Worm (Caenorhabditis elegans): ENCODE measurements around the gene rps-29.

rps-29 gene

ce11 chrIII:793595-793994 is 505 bp upstream of the rps-29 start, which contains the start of gene snt-2 (continued):
- TF ChIP-seq lsl-1 (GFP tag; optimal IDR thresholded peaks at IDR 0.05) (peak; percentile 92), lsy-27 (tag; optimal IDR thresholded peaks at IDR 0.05; ENCODE audit: borderline replicate concordance, insufficient read depth) (no peak), bed-1 (GFP tag; IDR thresholded peaks at IDR 0.05) (no peak), unc-62 (GFP tag; optimal IDR thresholded peaks at IDR 0.05) (no peak), attf-5 (GFP tag; optimal IDR thresholded peaks at IDR 0.05) (peak; percentile 76), F23B12.7 (tag; optimal IDR thresholded peaks at IDR 0.05; ENCODE audit: insufficient read depth) (peak; percentile 86), Y79H2A.3 (GFP tag; conservative IDR thresholded peaks at IDR 0.05) (no peak), nfya-2 (GFP tag; IDR thresholded peaks at IDR 0.05) (no peak), snpc-4 (GFP tag; optimal IDR thresholded peaks at IDR 0.05) (no peak), snpc-4 (tag; optimal IDR thresholded peaks at IDR 0.05) (peak in 1 of 4 experiments; percentile 3), F33H1.4 (GFP tag; IDR thresholded peaks at IDR 0.05) (peak; percentile 96), ztf-3 (GFP tag; optimal IDR thresholded peaks at IDR 0.05) (no peak), cebp-2 (GFP tag; IDR thresholded peaks at IDR 0.05) (no peak), xnd-1 (tag; optimal IDR thresholded peaks at IDR 0.05) (peak; percentile 23), ceh-100 (GFP tag; IDR thresholded peaks at IDR 0.05) (peak; percentile 27; the same call in 1 of the 2 replicates), rcor-1 (GFP tag; IDR thresholded peaks at IDR 0.05) (peak; percentile 18; the same call in 1 of the 2 replicates), ZK185.1 (tag; optimal IDR thresholded peaks at IDR 0.05; ENCODE audit: poor library complexity, severe bottlenecking) (peak; percentile 25), ceh-91 (GFP tag; IDR thresholded peaks at IDR 0.05) (0 out of 2 replicates have a peak, but pooled peaks have one; percentile 44), atf-7 (tag; optimal IDR thresholded peaks at IDR 0.05) (no peak), pha-4 (tag; optimal IDR thresholded peaks at IDR 0.05) (no peak), hlh-12 (tag; optimal IDR thresholded peaks at IDR 0.05) (no peak), Y56A3A.18 (GFP tag; IDR thresholded peaks at IDR 0.05) (no peak), mxl-1 (tag; optimal IDR thresholded peaks at IDR 0.05) (no peak), tbp1 (GFP tag; optimal IDR thresholded peaks at IDR 0.05) (peak; percentile 49), madf-10 (tag; optimal IDR thresholded peaks at IDR 0.05) (no peak), F37B4.10 (GFP tag; IDR thresholded peaks at IDR 0.05) (no peak), madf-8 (GFP tag; conservative IDR thresholded peaks at IDR 0.05) (0 out of 2 replicates have a peak, but pooled peaks have one; percentile 13), ama-1 (optimal IDR thresholded peaks at IDR 0.05) (no peak), ama-1 (GFP tag; optimal IDR thresholded peaks at IDR 0.05) (no peak), let-607 (tag; optimal IDR thresholded peaks at IDR 0.05) (peak in 1 of 2 experiments; percentile 34), mel-28 (tag; optimal IDR thresholded peaks at IDR 0.05; ENCODE audit: borderline replicate concordance) (no peak), rec-8 (tag; optimal IDR thresholded peaks at IDR 0.05) (no peak), ceh-79 (tag; optimal IDR thresholded peaks at IDR 0.05) (no peak), F57C9.4 (tag; optimal IDR thresholded peaks at IDR 0.05) (no peak), Y53F4B.3 (GFP tag; IDR thresholded peaks at IDR 0.05) (no peak), hlh-26 (GFP tag; conservative IDR thresholded peaks at IDR 0.05) (no peak), T07F8.4 (tag; optimal IDR thresholded peaks at IDR 0.05) (no peak), lin-54 (GFP tag; optimal IDR thresholded peaks at IDR 0.05) (peak; percentile 58), egl-44 (GFP tag; IDR thresholded peaks at IDR 0.05) (no peak), aptf-3 (GFP tag; IDR thresholded peaks at IDR 0.05) (no peak), egrh-3 (GFP tag; IDR thresholded peaks at IDR 0.05) (0 out of 2 replicates have a peak, but pooled peaks have one; percentile 17), dpff-1 (tag; optimal IDR thresholded peaks at IDR 0.05) (no peak), C06A6.2 (GFP tag; conservative IDR thresholded peaks at IDR 0.05) (no peak), snpc-3.4 (tag; optimal IDR thresholded peaks at IDR 0.05) (peak; percentile 19), nhr-120 (GFP tag; IDR thresholded peaks at IDR 0.05) (no peak), ztf-18 (tag; optimal IDR thresholded peaks at IDR 0.05) (peak; percentile 36), lir-1 (GFP tag; conservative IDR thresholded peaks at IDR 0.05) (no peak), nhr-90 (tag; optimal IDR thresholded peaks at IDR 0.05) (no peak), lag-1 (GFP tag; IDR thresholded peaks at IDR 0.05) (no peak)

Data from whole organism, young adult.